Worm (Caenorhabditis elegans): ENCODE results near the gene T11F9.21.

- TF ChIP-seq W03F9.2 (tag; optimal IDR thresholded peaks at IDR 0.05) (peak; percentile 23), him-1 (tag; optimal IDR thresholded peaks at IDR 0.05) (no peak), dao-5 (tag; optimal IDR thresholded peaks at IDR 0.05) (peak; percentile 43)
Measured at ce11 chrV:11531831-11532534, 39.4 kb downstream of the T11F9.21 start.
